Fruit fly (Drosophila melanogaster): ENCODE data around the gene Ggt-1.

The Ggt-1 gene

DNA sequence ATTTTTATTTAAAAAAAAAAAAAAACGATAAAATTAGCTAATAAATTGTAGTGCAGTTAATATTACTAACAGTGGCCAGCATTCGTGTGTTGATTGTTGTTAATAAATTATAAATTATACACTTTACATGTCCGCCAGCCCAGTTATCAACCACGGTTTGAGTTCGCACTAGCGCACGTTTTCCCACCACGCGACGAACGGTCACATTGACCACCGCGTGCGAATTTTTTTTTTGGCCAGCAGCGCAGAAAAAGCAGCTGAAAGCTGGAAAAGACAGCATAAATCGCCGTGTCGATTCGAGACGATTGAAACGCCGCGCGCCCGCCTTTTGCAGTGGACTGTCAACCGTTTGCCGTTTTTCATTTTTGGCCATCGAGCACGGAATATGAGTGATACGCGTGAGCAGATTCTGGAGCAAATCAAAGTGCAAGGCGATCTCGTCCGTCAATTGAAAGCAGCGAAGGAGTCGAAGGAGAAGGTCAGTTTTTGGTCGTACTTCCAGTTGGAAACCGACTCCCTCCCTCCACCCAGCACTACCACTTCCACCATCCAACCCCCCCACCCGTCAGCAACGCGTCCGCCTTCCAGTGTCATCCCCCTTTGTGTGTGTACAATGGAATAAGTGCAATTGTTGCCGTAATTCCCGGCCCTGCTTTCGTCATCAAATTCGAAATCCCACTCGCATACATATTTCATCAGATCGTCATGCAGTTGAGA lies 3.0 kb upstream of the Ggt-1 start, which contains the start of the genes Bx and HisRS (continued):
- TF ChIP-seq z (GFP tag; IDR thresholded peaks at IDR 0.05), result no peak
- no peak for TF ChIP-seq jing (GFP tag; optimal IDR thresholded peaks at IDR 0.05)
- TF ChIP-seq Gug (GFP tag; IDR thresholded peaks at IDR 0.05), result peak; percentile 27; the same call in 1 of the 4 replicates
- peak; percentile 49 for TF ChIP-seq Dref (GFP tag; IDR thresholded peaks at IDR 0.05)
- no peak for TF ChIP-seq vfl (GFP tag; optimal IDR thresholded peaks at IDR 0.05)
- peak; percentile 20 for TF ChIP-seq Mad (GFP tag; optimal IDR thresholded peaks at IDR 0.05)
- no peak for TF ChIP-seq lola (GFP tag; optimal IDR thresholded peaks at IDR 0.05)
- peak; percentile 82 for TF ChIP-seq gfzf (GFP tag; optimal IDR thresholded peaks at IDR 0.05)
- no peak for TF ChIP-seq CG6813 (GFP tag; optimal IDR thresholded peaks at IDR 0.05)
- TF ChIP-seq CG17802 (tag; optimal IDR thresholded peaks at IDR 0.05), result no peak
- no peak for TF ChIP-seq cas (GFP tag; IDR thresholded peaks at IDR 0.05)
- no peak for TF ChIP-seq CG16863 (GFP tag; optimal IDR thresholded peaks at IDR 0.05)
- no peak for TF ChIP-seq CG9727 (GFP tag; optimal IDR thresholded peaks at IDR 0.05)
- no peak for TF ChIP-seq br (optimal IDR thresholded peaks at IDR 0.05)
- TF ChIP-seq CG16813 (GFP tag; IDR thresholded peaks at IDR 0.05; ENCODE audit: partially characterized antibody), result peak; percentile 28; the same call in 1 of the 3 replicates
- TF ChIP-seq Fer2 (tag; optimal IDR thresholded peaks at IDR 0.05), result no peak
- TF ChIP-seq phol (tag; optimal IDR thresholded peaks at IDR 0.05), result peak; percentile 22
- no peak for TF ChIP-seq CG18011 (GFP tag; optimal IDR thresholded peaks at IDR 0.05)
- peak; percentile 62 for TF ChIP-seq CG5180 (GFP tag; optimal IDR thresholded peaks at IDR 0.05)
- TF ChIP-seq mirr (GFP tag; optimal IDR thresholded peaks at IDR 0.05), result no peak
- TF ChIP-seq Mes4 (GFP tag; optimal IDR thresholded peaks at IDR 0.05), result no peak
- no peak for TF ChIP-seq Doc3 (GFP tag; IDR thresholded peaks at IDR 0.05; ENCODE audit: partially characterized antibody)
- TF ChIP-seq lab (GFP tag; optimal IDR thresholded peaks at IDR 0.05), result no peak
- TF ChIP-seq crc (GFP tag; optimal IDR thresholded peaks at IDR 0.05), result no peak
- no peak for TF ChIP-seq CG6683 (GFP tag; optimal IDR thresholded peaks at IDR 0.05)
- no peak for TF ChIP-seq CG4328 (GFP tag; optimal IDR thresholded peaks at IDR 0.05)
- peak; percentile 9 for TF ChIP-seq MESR4 (GFP tag; optimal IDR thresholded peaks at IDR 0.05)
- no peak for TF ChIP-seq psq (GFP tag; optimal IDR thresholded peaks at IDR 0.05)
- TF ChIP-seq CG43689 (GFP tag; IDR thresholded peaks at IDR 0.05), result no peak
- no peak for TF ChIP-seq CG17359 (tag; optimal IDR thresholded peaks at IDR 0.05)
- TF ChIP-seq Rfx (GFP tag; IDR thresholded peaks at IDR 0.05), result peak; percentile 38
- no peak for TF ChIP-seq vnd (GFP tag; IDR thresholded peaks at IDR 0.05; ENCODE audit: partially characterized antibody)
- no peak for TF ChIP-seq TFAM (GFP tag; optimal IDR thresholded peaks at IDR 0.05)
- TF ChIP-seq CG9817 (tag; optimal IDR thresholded peaks at IDR 0.05), result no peak
- TF ChIP-seq Myb (GFP tag; optimal IDR thresholded peaks at IDR 0.05), result peak; percentile 27
- TF ChIP-seq CG10462 (GFP tag; optimal IDR thresholded peaks at IDR 0.05), result no peak
- no peak for TF ChIP-seq yki (optimal IDR thresholded peaks at IDR 0.05)
- TF ChIP-seq CG1602 (GFP tag; optimal IDR thresholded peaks at IDR 0.05), result no peak
- TF ChIP-seq ssp (GFP tag; IDR thresholded peaks at IDR 0.05), result no peak
- peak; percentile 77 for TF ChIP-seq pita (GFP tag; optimal IDR thresholded peaks at IDR 0.05)
- TF ChIP-seq CG4820 (GFP tag; optimal IDR thresholded peaks at IDR 0.05), result no peak
- 0 out of 3 replicates have a peak, but pooled peaks have one; percentile 20 for TF ChIP-seq CG17361 (GFP tag; IDR thresholded peaks at IDR 0.05)
- TF ChIP-seq Xbp1 (GFP tag; optimal IDR thresholded peaks at IDR 0.05), result no peak
- TF ChIP-seq Fer1 (GFP tag; optimal IDR thresholded peaks at IDR 0.05), result peak; percentile 24
- no peak for TF ChIP-seq insv (GFP tag; optimal IDR thresholded peaks at IDR 0.05)
- TF ChIP-seq Ssrp (tag; optimal IDR thresholded peaks at IDR 0.05), result no peak
- TF ChIP-seq her (GFP tag; optimal IDR thresholded peaks at IDR 0.05), result no peak
- no peak for TF ChIP-seq CG6689 (GFP tag; IDR thresholded peaks at IDR 0.05)
- no peak for TF ChIP-seq Usf (GFP tag; optimal IDR thresholded peaks at IDR 0.05)

All from whole organism, embryonic.